Worm (Caenorhabditis elegans) whole organism, L1 larva: ENCODE data around the gene lsy-12.

Source experiments
- blmp-1 ChIP-seq: fragments of 150-350 bp; optimal IDR thresholded peaks from 2 replicates; lab custom pipeline; 2014; ENCODE audit warnings: missing biosample characterization, missing genetic modification characterization
- ceh-82 ChIP-seq, 3 experiments: fragments of 150-350 bp in 1 of 3; sonication (generic microtip) in 2 of 3; optimal IDR thresholded peaks; 2 replicates each; lab custom pipeline; 2014 to 2017; ENCODE audit warnings: missing biosample characterization in 3 of 3, missing genetic modification characterization in 3 of 3
- ceh-88 ChIP-seq: fragments of 200-800 bp; sonication (Bioruptor generic); IDR thresholded peaks from 2 replicates; pipeline ENCODE4 v1.3.6; 2022; ENCODE audit warnings: missing genetic modification characterization, missing compliant biosample characterization
- egl-27 ChIP-seq, 2 experiments: fragments of 150-350 bp in 1 of 2; sonication (generic microtip); optimal IDR thresholded peaks; 3 replicates each; lab custom pipeline; 2017 to 2018; ENCODE audit warnings: missing biosample characterization in 2 of 2, missing genetic modification characterization in 2 of 2, missing genetic modification reagents in 2 of 2
- lin-15B ChIP-seq: fragments of 150-350 bp; sonication (generic microtip); optimal IDR thresholded peaks from 3 replicates; lab custom pipeline; 2014; ENCODE audit warnings: missing biosample characterization, missing genetic modification characterization
- lsy-2 ChIP-seq, 2 experiments: fragments of 150-350 bp; optimal IDR thresholded peaks; 2 replicates each; lab custom pipeline; 2014; ENCODE audit warnings: missing biosample characterization in 2 of 2, missing genetic modification characterization in 2 of 2
- mdl-1 ChIP-seq, 2 experiments: fragments of 150-350 bp; optimal IDR thresholded peaks; 2 replicates each; lab custom pipeline; 2014 to 2017; ENCODE audit warnings: missing biosample characterization in 2 of 2, missing genetic modification characterization in 2 of 2, inconsistent platforms in 1 of 2
- nhr-237 ChIP-seq: fragments of 150-350 bp; optimal IDR thresholded peaks from 2 replicates; lab custom pipeline; 2014; ENCODE audit warnings: missing biosample characterization, missing genetic modification characterization
- nhr-28 ChIP-seq: fragments of 150-350 bp; optimal IDR thresholded peaks from 2 replicates; lab custom pipeline; 2014; ENCODE audit warnings: missing biosample characterization, missing genetic modification characterization
- nhr-76 ChIP-seq: sonication (generic microtip); optimal IDR thresholded peaks from 2 replicates; lab custom pipeline; 2017; ENCODE audit warnings: missing biosample characterization, missing genetic modification characterization
- nhr-77 ChIP-seq: fragments of 150-350 bp; optimal IDR thresholded peaks from 2 replicates; lab custom pipeline; 2014; ENCODE audit warnings: missing biosample characterization, missing genetic modification characterization
- sox-4 ChIP-seq: sonication (generic microtip); optimal IDR thresholded peaks from 2 replicates; lab custom pipeline; 2016; ENCODE audit warnings: missing genetic modification characterization, missing compliant biosample characterization
- ztf-11 ChIP-seq, 2 experiments: sonication (generic microtip); optimal IDR thresholded peaks; 2 replicates each; lab custom pipeline; 2016 to 2017; ENCODE audit warnings: missing genetic modification characterization in 2 of 2, missing biosample characterization in 1 of 2, missing compliant biosample characterization in 1 of 2

DNA sequence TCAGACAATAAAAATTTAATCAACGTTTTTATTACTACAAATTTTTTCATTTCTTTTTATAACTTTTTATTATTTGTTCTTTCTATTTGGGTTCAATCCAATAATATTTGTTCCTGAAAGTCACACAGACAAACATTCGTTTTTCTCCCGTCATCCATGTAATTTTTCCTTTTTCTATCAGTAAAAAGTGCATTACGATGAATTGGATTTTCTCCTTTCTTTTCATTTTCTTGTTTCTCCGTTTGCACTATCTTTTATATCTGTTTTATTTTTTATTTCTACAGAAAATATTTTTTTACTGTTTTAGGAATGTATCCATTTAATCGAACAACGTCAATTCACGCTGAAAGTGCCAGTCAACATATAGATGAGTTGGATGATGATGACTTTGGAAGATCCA, 39.5 kb upstream of the lsy-12 start, which contains the start of gene egl-47:
- no peak for TF ChIP-seq sox-4 (tag; lab: Kevin White, UChicago)
- TF ChIP-seq ztf-11 (tag; optimal IDR thresholded peaks at IDR 0.05; lab: Kevin White, UChicago), result no peak
- no peak for TF ChIP-seq ceh-88
- no peak for TF ChIP-seq nhr-237 (tag; lab: Kevin White, UChicago)
- TF ChIP-seq ceh-82 (tag; optimal IDR thresholded peaks at IDR 0.05; lab: Kevin White, UChicago), result no peak
- no peak for TF ChIP-seq nhr-28 (tag; lab: Kevin White, UChicago)
- TF ChIP-seq egl-27 (tag; optimal IDR thresholded peaks at IDR 0.05; lab: Kevin White, UChicago), result no peak
- no peak for TF ChIP-seq blmp-1 (tag; lab: Kevin White, UChicago)
- no peak for TF ChIP-seq nhr-77
- no peak for TF ChIP-seq lsy-2 (tag; optimal IDR thresholded peaks at IDR 0.05; lab: Kevin White, UChicago)
- no peak for TF ChIP-seq nhr-76
- TF ChIP-seq mdl-1 (tag; optimal IDR thresholded peaks at IDR 0.05; lab: Kevin White, UChicago), result no peak
- TF ChIP-seq lin-15B (tag; lab: Kevin White, UChicago), result no peak
